Worm (Caenorhabditis elegans) whole organism, L1 larva: ENCODE measurements around the gene F58H1.7.

Experiments
- C34B4.2 ChIP-seq: sonication (generic microtip); optimal IDR thresholded peaks from 2 replicates; lab custom pipeline; 2017; ENCODE audit warnings: mild to moderate bottlenecking, missing genetic modification characterization, missing compliant biosample characterization
- Y116A8C.19 ChIP-seq: sonication (generic microtip); optimal IDR thresholded peaks from 2 replicates; lab custom pipeline; 2016; ENCODE audit warnings: missing compliant biosample characterization, missing genetic modification characterization, borderline replicate concordance
- aha-1 ChIP-seq: fragments of 150-350 bp; optimal IDR thresholded peaks from 2 replicates; lab custom pipeline; 2014; ENCODE audit warnings: missing biosample characterization, missing genetic modification characterization
- alr-1 ChIP-seq: fragments of 200-800 bp; sonication (Bioruptor generic); optimal IDR thresholded peaks from 2 replicates; lab custom pipeline; 2018; ENCODE audit warnings: borderline replicate concordance, mild to moderate bottlenecking, missing genetic modification characterization, missing compliant biosample characterization
- aly-2 ChIP-seq: fragments of 150-350 bp; optimal IDR thresholded peaks from 2 replicates; lab custom pipeline; 2014; ENCODE audit warnings: missing biosample characterization, missing genetic modification characterization
- ama-1 ChIP-seq: fragments of 150-350 bp; optimal IDR thresholded peaks from 2 replicates; lab custom pipeline; 2014
- blmp-1 ChIP-seq: fragments of 150-350 bp; optimal IDR thresholded peaks from 2 replicates; lab custom pipeline; 2014; ENCODE audit warnings: missing biosample characterization, missing genetic modification characterization
- ceh-63 ChIP-seq: fragments of 200-800 bp; sonication (Bioruptor generic); optimal IDR thresholded peaks from 2 replicates; lab custom pipeline; 2018; ENCODE audit warnings: mild to moderate bottlenecking, missing genetic modification characterization, missing compliant biosample characterization
- ceh-88 ChIP-seq: fragments of 200-800 bp; sonication (Bioruptor generic); IDR thresholded peaks from 2 replicates; pipeline ENCODE4 v1.3.6; 2022; ENCODE audit warnings: missing genetic modification characterization, missing compliant biosample characterization
- ces-1 ChIP-seq: fragments of 150-350 bp; optimal IDR thresholded peaks from 2 replicates; lab custom pipeline; 2014; ENCODE audit warnings: missing biosample characterization, missing genetic modification reagents, missing genetic modification characterization
- dpl-1 ChIP-seq, 3 experiments: fragments of 150-350 bp in 2 of 3; sonication (generic microtip) in 1 of 3; optimal IDR thresholded peaks; 2 replicates each; lab custom pipeline; 2014 to 2017; ENCODE audit warnings: missing biosample characterization in 3 of 3, missing genetic modification characterization in 3 of 3, missing genetic modification reagents in 3 of 3
- dsc-1 ChIP-seq: sonication (generic microtip); optimal IDR thresholded peaks from 2 replicates; lab custom pipeline; 2016; ENCODE audit warnings: mild to moderate bottlenecking, missing genetic modification characterization, missing compliant biosample characterization
- efl-1 ChIP-seq, 4 experiments: fragments of 150-350 bp; optimal IDR thresholded peaks in 3 of 4; peaks in 1 of 4; 1 replicate in 1 of 4; 2 replicates in 3 of 4; lab custom pipeline; 2014; ENCODE audit warnings: missing biosample characterization in 2 of 4, missing genetic modification characterization in 2 of 4, missing genetic modification reagents in 2 of 4
- efl-3 ChIP-seq: fragments of 200-800 bp; sonication (Bioruptor generic); optimal IDR thresholded peaks from 2 replicates; lab custom pipeline; 2018; ENCODE audit warnings: mild to moderate bottlenecking, missing genetic modification characterization, missing compliant biosample characterization
- egl-27 ChIP-seq, 2 experiments: fragments of 150-350 bp in 1 of 2; sonication (generic microtip); optimal IDR thresholded peaks; 3 replicates each; lab custom pipeline; 2017 to 2018; ENCODE audit warnings: missing biosample characterization in 2 of 2, missing genetic modification characterization in 2 of 2, missing genetic modification reagents in 2 of 2
- elt-2 ChIP-seq: sonication (generic microtip); optimal IDR thresholded peaks from 2 replicates; lab custom pipeline; 2016; ENCODE audit warnings: missing genetic modification characterization, mild to moderate bottlenecking, inconsistent platforms, missing compliant biosample characterization, missing genetic modification reagents
- fkh-10 ChIP-seq: sonication (generic microtip); optimal IDR thresholded peaks from 2 replicates; lab custom pipeline; 2017; ENCODE audit warnings: missing biosample characterization, missing genetic modification reagents, missing genetic modification characterization
- grh-1 ChIP-seq: fragments of 200-800 bp; sonication (Bioruptor generic); IDR thresholded peaks from 2 replicates; pipeline ENCODE4 v1.3.6; 2022; ENCODE audit warnings: missing genetic modification reagents, missing genetic modification characterization, missing compliant biosample characterization
- hlh-17 ChIP-seq: fragments of 200-800 bp; sonication (Bioruptor generic); optimal IDR thresholded peaks from 2 replicates; lab custom pipeline; 2018; ENCODE audit warnings: missing genetic modification characterization, mild to moderate bottlenecking, missing compliant biosample characterization, moderate library complexity, borderline replicate concordance
- hpl-2 ChIP-seq: fragments of 150-350 bp; optimal IDR thresholded peaks from 2 replicates; lab custom pipeline; 2014; ENCODE audit warnings: missing biosample characterization, missing genetic modification reagents, missing genetic modification characterization
- isw-1 ChIP-seq: fragments of 200-800 bp; sonication (Bioruptor generic); IDR thresholded peaks from 2 replicates; pipeline ENCODE4 v1.3.6; 2022; ENCODE audit warnings: missing genetic modification characterization, missing compliant biosample characterization
- jun-1 ChIP-seq: fragments of 150-350 bp; optimal IDR thresholded peaks from 2 replicates; lab custom pipeline; 2014; ENCODE audit warnings: missing biosample characterization, missing genetic modification reagents, missing genetic modification characterization
- lin-14 ChIP-seq: fragments of 200-800 bp; sonication (Bioruptor generic); optimal IDR thresholded peaks from 2 replicates; lab custom pipeline; 2018; ENCODE audit warnings: mild to moderate bottlenecking, missing genetic modification characterization, moderate library complexity, missing compliant biosample characterization
- lin-15B ChIP-seq: fragments of 150-350 bp; sonication (generic microtip); optimal IDR thresholded peaks from 3 replicates; lab custom pipeline; 2014; ENCODE audit warnings: missing biosample characterization, missing genetic modification characterization
- lin-35 ChIP-seq, 2 experiments: fragments of 150-350 bp; optimal IDR thresholded peaks; 2 replicates each; lab custom pipeline; 2014; ENCODE audit warnings: missing biosample characterization in 2 of 2, missing genetic modification characterization in 2 of 2, missing genetic modification reagents in 2 of 2
- mab-9 ChIP-seq: fragments of 200-800 bp; sonication (Bioruptor generic); IDR thresholded peaks from 2 replicates; pipeline ENCODE4 v1.3.6; 2022; ENCODE audit warnings: missing genetic modification reagents, missing genetic modification characterization, missing compliant biosample characterization
- mdl-1 ChIP-seq, 2 experiments: fragments of 150-350 bp; optimal IDR thresholded peaks; 2 replicates each; lab custom pipeline; 2014 to 2017; ENCODE audit warnings: missing biosample characterization in 2 of 2, missing genetic modification characterization in 2 of 2, inconsistent platforms in 1 of 2
- mep-1 ChIP-seq: fragments of 150-350 bp; optimal IDR thresholded peaks from 2 replicates; lab custom pipeline; 2014; ENCODE audit warnings: missing biosample characterization, missing genetic modification characterization
- nhr-20 ChIP-seq: sonication (generic microtip); optimal IDR thresholded peaks from 2 replicates; lab custom pipeline; 2016; ENCODE audit warnings: mild to moderate bottlenecking, missing genetic modification characterization, missing compliant biosample characterization
- nhr-76 ChIP-seq: sonication (generic microtip); optimal IDR thresholded peaks from 2 replicates; lab custom pipeline; 2017; ENCODE audit warnings: missing biosample characterization, missing genetic modification characterization
- nhr-77 ChIP-seq: fragments of 150-350 bp; optimal IDR thresholded peaks from 2 replicates; lab custom pipeline; 2014; ENCODE audit warnings: missing biosample characterization, missing genetic modification characterization
- nhr-84 ChIP-seq: sonication (generic microtip); optimal IDR thresholded peaks from 2 replicates; lab custom pipeline; 2017; ENCODE audit warnings: missing biosample characterization, missing genetic modification characterization
- pqm-1 ChIP-seq: sonication (generic microtip); optimal IDR thresholded peaks from 3 replicates; lab custom pipeline; 2017; ENCODE audit warnings: missing biosample characterization, missing genetic modification characterization
- rnt-1 ChIP-seq: sonication (generic microtip); optimal IDR thresholded peaks from 2 replicates; lab custom pipeline; 2016; ENCODE audit warnings: mild to moderate bottlenecking, missing genetic modification characterization, moderate library complexity, missing compliant biosample characterization
- skn-1 ChIP-seq: fragments of 150-350 bp; optimal IDR thresholded peaks from 2 replicates; lab custom pipeline; 2014; ENCODE audit warnings: missing biosample characterization, missing genetic modification characterization
- sox-4 ChIP-seq: sonication (generic microtip); optimal IDR thresholded peaks from 2 replicates; lab custom pipeline; 2016; ENCODE audit warnings: missing genetic modification characterization, missing compliant biosample characterization
- sup-37 ChIP-seq: fragments of 200-800 bp; sonication (Bioruptor generic); optimal IDR thresholded peaks from 2 replicates; lab custom pipeline; 2018; ENCODE audit warnings: mild to moderate bottlenecking, missing genetic modification characterization, missing compliant biosample characterization
- unc-62 ChIP-seq: fragments of 150-350 bp; optimal IDR thresholded peaks from 2 replicates; lab custom pipeline; 2014; ENCODE audit warnings: missing biosample characterization, missing genetic modification reagents, missing genetic modification characterization
- vab-15 ChIP-seq: sonication (generic microtip); optimal IDR thresholded peaks from 2 replicates; lab custom pipeline; 2017; ENCODE audit warnings: missing genotype, mild to moderate bottlenecking, missing genetic modification characterization, missing compliant biosample characterization
- xbp-1 ChIP-seq: sonication (generic microtip); optimal IDR thresholded peaks from 2 replicates; lab custom pipeline; 2016; ENCODE audit warnings: missing genetic modification characterization, missing compliant biosample characterization

Gene F58H1.7

ce11 chrV:12004501-12004940 lies 39.9 kb upstream of the F58H1.7 start (continued):
- TF ChIP-seq hpl-2 (GFP tag; lab: Kevin White, UChicago) (no peak), nhr-77 (no peak), ces-1 (no peak), rnt-1 (no peak)
- TF ChIP-seq, all 84 proteins: peak for 4

- TF ChIP-seq C34B4.2: no peak
- no peak for TF ChIP-seq nhr-77
- no peak for TF ChIP-seq fkh-10 (GFP tag; lab: Kevin White, UChicago)
- TF ChIP-seq mdl-1 (tag; optimal IDR thresholded peaks at IDR 0.05; lab: Kevin White, UChicago): peak in 1 of 2 experiments; percentile 9
- no peak for TF ChIP-seq nhr-84
- no peak for TF ChIP-seq dpl-1 (GFP tag; optimal IDR thresholded peaks at IDR 0.05; lab: Kevin White, UChicago)
- no peak for TF ChIP-seq xbp-1 (tag; lab: Kevin White, UChicago)
- no peak for TF ChIP-seq grh-1 (GFP tag; lab: Robert Waterston, UW)
- no peak for TF ChIP-seq vab-15
- TF ChIP-seq aha-1 (tag; lab: Kevin White, UChicago): no peak
- TF ChIP-seq ama-1: no peak
- TF ChIP-seq nhr-20 (tag; lab: Kevin White, UChicago): peak; percentile 22
- no peak for TF ChIP-seq Y116A8C.19 (tag; lab: Kevin White, UChicago)
- TF ChIP-seq efl-1 (optimal IDR thresholded peaks at IDR 0.05; lab: Kevin White, UChicago): no peak
- peak in 1 of 2 experiments; percentile 78 for TF ChIP-seq efl-1 (GFP tag; optimal IDR thresholded peaks at IDR 0.05 in 1 of 2; lab: Kevin White, UChicago)
- TF ChIP-seq efl-3 (GFP tag; lab: Kevin White, UChicago): no peak
- TF ChIP-seq blmp-1 (tag; lab: Kevin White, UChicago): no peak
- TF ChIP-seq dsc-1 (tag; lab: Kevin White, UChicago): no peak
- TF ChIP-seq skn-1 (tag; lab: Kevin White, UChicago): no peak
- TF ChIP-seq aly-2 (tag; lab: Kevin White, UChicago): no peak
- TF ChIP-seq nhr-76 (tag; lab: Kevin White, UChicago): no peak
- peak in 1 of 2 experiments; percentile 33 for TF ChIP-seq lin-35 (GFP tag; optimal IDR thresholded peaks at IDR 0.05; lab: Kevin White, UChicago)
- no peak for TF ChIP-seq pqm-1
- TF ChIP-seq lin-15B (tag; lab: Kevin White, UChicago): no peak
- TF ChIP-seq elt-2: peak; percentile 85
- no peak for TF ChIP-seq sup-37
- TF ChIP-seq unc-62 (GFP tag; lab: Kevin White, UChicago): no peak
- TF ChIP-seq ceh-63 (GFP tag; lab: Kevin White, UChicago): no peak
- no peak for TF ChIP-seq egl-27 (tag; optimal IDR thresholded peaks at IDR 0.05; lab: Kevin White, UChicago)
- TF ChIP-seq mab-9 (GFP tag; lab: Robert Waterston, UW): no peak
- no peak for TF ChIP-seq alr-1
- no peak for TF ChIP-seq ceh-88 (GFP tag; lab: Robert Waterston, UW)
- no peak for TF ChIP-seq lin-14 (GFP tag; lab: Kevin White, UChicago)
- TF ChIP-seq mep-1 (tag; lab: Kevin White, UChicago): no peak
- no peak for TF ChIP-seq hlh-17 (GFP tag; lab: Kevin White, UChicago)
- TF ChIP-seq ces-1: no peak
- peak; percentile 36 for TF ChIP-seq jun-1 (tag; lab: Kevin White, UChicago)
- TF ChIP-seq sox-4 (tag; lab: Kevin White, UChicago): no peak
- no peak for TF ChIP-seq isw-1 (GFP tag; lab: Robert Waterston, UW)
- no peak for TF ChIP-seq hpl-2 (GFP tag; lab: Kevin White, UChicago)
Observed at ce11 chrV:12002866-12003485, 38.4 kb upstream of the F58H1.7 start, which contains the start of gene cpr-9. Gene cpr-9 (plus strand): TSS chrV:12003053.
